Fruit fly (Drosophila melanogaster) whole organism, embryonic: Measurements from ENCODE around the gene CG13471.
A peak's percentile ranks its signal among the peaks of the same experiment; 100 is the strongest.

ENCODE experiments used
- Asciz ChIP-seq: fragments of 200-800 bp; sonication (Bioruptor generic); optimal IDR thresholded peaks from 2 replicates; lab custom pipeline; 2017; ENCODE audit warnings: missing biosample characterization, mild to moderate bottlenecking, missing genetic modification characterization, missing genetic modification reagents
- Awh ChIP-seq: fragments of 200-800 bp; sonication (Bioruptor generic); IDR thresholded peaks from 2 replicates; pipeline ENCODE4, ENCODE4 v1.3.6; 2022; ENCODE audit warnings: missing biosample characterization, missing genetic modification characterization
- B-H1 ChIP-seq: fragments of 200-800 bp; sonication (Bioruptor generic); IDR thresholded peaks from 3 replicates; pipeline ENCODE4 v1.3.6; 2022; ENCODE audit warnings: missing biosample characterization, missing genetic modification characterization
- CG10321 ChIP-seq: fragments of 200-800 bp; sonication (Bioruptor generic); IDR thresholded peaks from 2 replicates; pipeline ENCODE4 v1.3.6; 2022; ENCODE audit warnings: missing biosample characterization, missing genetic modification characterization
- CG10462 ChIP-seq: fragments of 200-800 bp; sonication (Bioruptor generic); optimal IDR thresholded peaks from 2 replicates; lab custom pipeline; 2016; ENCODE audit warnings: missing biosample characterization, missing genetic modification characterization
- CG12071 ChIP-seq: fragments of 200-800 bp; sonication (Bioruptor generic); optimal IDR thresholded peaks from 3 replicates; lab custom pipeline; 2018; ENCODE audit warnings: missing biosample characterization, mild to moderate bottlenecking, missing genetic modification characterization
- CG13424 ChIP-seq: fragments of 200-800 bp; sonication (Bioruptor generic); optimal IDR thresholded peaks from 2 replicates; lab custom pipeline; 2019; ENCODE audit warnings: missing biosample characterization, mild to moderate bottlenecking, missing genetic modification characterization, moderate library complexity
- CG14965 ChIP-seq: fragments of 200-800 bp; sonication (Bioruptor generic); optimal IDR thresholded peaks from 2 replicates; lab custom pipeline; 2016; ENCODE audit warnings: missing biosample characterization, missing genetic modification characterization, borderline replicate concordance
- CG15269 ChIP-seq: fragments of 200-800 bp; sonication (Bioruptor generic); optimal IDR thresholded peaks from 2 replicates; lab custom pipeline; 2018; ENCODE audit warnings: missing biosample characterization, mild to moderate bottlenecking, missing genetic modification characterization, moderate library complexity
- CG17328 ChIP-seq: fragments of 200-800 bp; sonication (Bioruptor generic); IDR thresholded peaks from 2 replicates; pipeline ENCODE4 v1.3.6; 2022; ENCODE audit warnings: missing biosample characterization, missing genetic modification characterization
- CG30431 ChIP-seq: fragments of 200-800 bp; sonication (Bioruptor generic); optimal IDR thresholded peaks from 2 replicates; lab custom pipeline; 2017; ENCODE audit warnings: missing biosample characterization, missing genetic modification characterization
- CG32767 ChIP-seq: fragments of 200-800 bp; sonication (Bioruptor generic); IDR thresholded peaks from 2 replicates; pipeline ENCODE4 v1.3.6; 2022; ENCODE audit warnings: missing biosample characterization, missing genetic modification characterization
- CG3847 ChIP-seq: fragments of 200-800 bp; sonication (Bioruptor generic); IDR thresholded peaks from 2 replicates; pipeline ENCODE4 v1.3.6; 2022; ENCODE audit warnings: missing biosample characterization, missing genetic modification characterization
- CG9727 ChIP-seq: fragments of 200-800 bp; sonication (Bioruptor generic); optimal IDR thresholded peaks from 3 replicates; lab custom pipeline; 2017; ENCODE audit warnings: missing biosample characterization, mild to moderate bottlenecking, missing genetic modification characterization
- CTCF ChIP-seq: fragments of 200-800 bp; sonication (Bioruptor generic); optimal IDR thresholded peaks from 2 replicates; lab custom pipeline; 2017; ENCODE audit warnings: missing biosample characterization, mild to moderate bottlenecking, missing genetic modification characterization, moderate library complexity
- CkIIα-i1 ChIP-seq: fragments of 200-800 bp; sonication (Bioruptor generic); IDR thresholded peaks from 2 replicates; pipeline ENCODE4 v1.3.6; 2022; ENCODE audit warnings: missing biosample characterization, missing genetic modification characterization
- H15 ChIP-seq: fragments of 200-800 bp; sonication (Bioruptor generic); IDR thresholded peaks from 3 replicates; pipeline ENCODE4 v1.3.6; 2022; ENCODE audit warnings: missing biosample characterization, missing genetic modification characterization
- HLH3B ChIP-seq: fragments of 200-800 bp; sonication (Bioruptor generic); IDR thresholded peaks from 2 replicates; pipeline ENCODE4 v1.3.6; 2022; ENCODE audit warnings: missing biosample characterization, missing genetic modification characterization
- HLHmδ ChIP-seq: fragments of 200-800 bp; sonication (Bioruptor generic); optimal IDR thresholded peaks from 2 replicates; lab custom pipeline; 2018; ENCODE audit warnings: missing biosample characterization, mild to moderate bottlenecking, missing genetic modification characterization, moderate library complexity
- Jarid2 ChIP-seq: fragments of 200-800 bp; sonication (Bioruptor generic); optimal IDR thresholded peaks from 3 replicates; lab custom pipeline; 2017; ENCODE audit warnings: mild to moderate bottlenecking, missing biosample characterization, missing genetic modification reagents, missing genetic modification characterization
- Myb ChIP-seq: fragments of 200-800 bp; sonication (Bioruptor generic); optimal IDR thresholded peaks from 2 replicates; lab custom pipeline; 2016; ENCODE audit warnings: missing biosample characterization, missing genetic modification characterization
- Oaz ChIP-seq: fragments of 200-800 bp; sonication (Bioruptor generic); IDR thresholded peaks from 2 replicates; pipeline ENCODE4 v1.3.6; 2022; ENCODE audit warnings: missing biosample characterization, missing genetic modification characterization
- Tbp ChIP-seq: fragments of >200 bp; optimal IDR thresholded peaks from 2 replicates; lab custom pipeline; 2018; ENCODE audit warnings: missing biosample characterization, missing genetic modification characterization
- Xbp1 ChIP-seq: fragments of 200-800 bp; sonication (Bioruptor generic); optimal IDR thresholded peaks from 3 replicates; lab custom pipeline; 2016; ENCODE audit warnings: missing biosample characterization, mild to moderate bottlenecking, missing genetic modification characterization
- abd-A ChIP-seq: fragments of 200-800 bp; sonication (Bioruptor generic); optimal IDR thresholded peaks from 3 replicates; lab custom pipeline; 2019; ENCODE audit warnings: missing biosample characterization, mild to moderate bottlenecking, missing genetic modification characterization, moderate library complexity
- ap ChIP-seq: fragments of 200-800 bp; sonication (Bioruptor generic); IDR thresholded peaks from 2 replicates; pipeline ENCODE4 v1.3.6; 2022; ENCODE audit warnings: missing biosample characterization, missing genetic modification characterization
- btn ChIP-seq: fragments of 200-800 bp; sonication (Bioruptor generic); optimal IDR thresholded peaks from 2 replicates; lab custom pipeline; 2016; ENCODE audit warnings: missing biosample characterization, missing genetic modification characterization
- chm ChIP-seq: fragments of 200-800 bp; sonication (Bioruptor generic); IDR thresholded peaks from 2 replicates; pipeline ENCODE4 v1.3.6; 2022; ENCODE audit warnings: missing biosample characterization, missing genetic modification characterization
- cwo ChIP-seq: fragments of 200-800 bp; sonication (Bioruptor generic); optimal IDR thresholded peaks from 3 replicates; lab custom pipeline; 2017; ENCODE audit warnings: missing biosample characterization, missing genetic modification characterization, mild to moderate bottlenecking, moderate library complexity, missing genetic modification reagents
- da ChIP-seq: fragments of 200-800 bp; sonication (Bioruptor generic); optimal IDR thresholded peaks from 2 replicates; lab custom pipeline; 2016; ENCODE audit warnings: missing biosample characterization, missing genetic modification characterization
- dmrt11E ChIP-seq: fragments of 200-800 bp; sonication (Bioruptor generic); optimal IDR thresholded peaks from 3 replicates; lab custom pipeline; 2018; ENCODE audit warnings: missing biosample characterization, mild to moderate bottlenecking, missing genetic modification characterization, moderate library complexity
- fd96Cb ChIP-seq: fragments of 200-800 bp; sonication (Bioruptor generic); optimal IDR thresholded peaks from 2 replicates; lab custom pipeline; 2018; ENCODE audit warnings: missing biosample characterization, mild to moderate bottlenecking, missing genetic modification characterization, moderate library complexity
- fru ChIP-seq: fragments of >200 bp; optimal IDR thresholded peaks from 2 replicates; lab custom pipeline; 2017
- fu2 ChIP-seq: fragments of 200-800 bp; sonication (Bioruptor generic); optimal IDR thresholded peaks from 2 replicates; lab custom pipeline; 2016; ENCODE audit warnings: missing biosample characterization, missing genetic modification characterization
- grau ChIP-seq: fragments of 200-800 bp; optimal IDR thresholded peaks from 3 replicates; lab custom pipeline; 2019; ENCODE audit warnings: missing biosample characterization, mild to moderate bottlenecking, missing genetic modification characterization, moderate library complexity
- kay ChIP-seq: fragments of 200-800 bp; sonication (Bioruptor generic); optimal IDR thresholded peaks from 2 replicates; lab custom pipeline; 2016; ENCODE audit warnings: missing biosample characterization, missing genetic modification characterization
- lola ChIP-seq, 3 experiments: fragments of >200 bp in 2 of 3; fragments of 200-800 bp in 1 of 3; sonication (Bioruptor generic) in 1 of 3; optimal IDR thresholded peaks; 2 replicates each; lab custom pipeline; 2017 to 2019; ENCODE audit warnings: missing biosample characterization in 3 of 3, missing genetic modification characterization in 3 of 3, mild to moderate bottlenecking in 1 of 3, moderate library complexity in 1 of 3
- lov ChIP-seq, 2 experiments: fragments of 200-800 bp in 1 of 2; fragments of >200 bp in 1 of 2; sonication (Bioruptor generic) in 1 of 2; IDR thresholded peaks in 1 of 2; optimal IDR thresholded peaks in 1 of 2; 2 replicates in 1 of 2; 3 replicates in 1 of 2; pipeline versions ENCODE4 v1.3.6 to Lab custom; 2017 to 2022; ENCODE audit warnings: missing biosample characterization in 1 of 2, missing genetic modification characterization in 1 of 2
- maf-S ChIP-seq: fragments of 200-800 bp; sonication (Bioruptor generic); optimal IDR thresholded peaks from 2 replicates; lab custom pipeline; 2016; ENCODE audit warnings: missing biosample characterization, missing genetic modification characterization
- pita ChIP-seq: fragments of 200-800 bp; sonication (Bioruptor generic); optimal IDR thresholded peaks from 2 replicates; lab custom pipeline; 2017; ENCODE audit warnings: missing biosample characterization, mild to moderate bottlenecking, missing genetic modification characterization
- psq ChIP-seq: fragments of 200-800 bp; sonication (Bioruptor generic); optimal IDR thresholded peaks from 2 replicates; lab custom pipeline; 2017; ENCODE audit warnings: missing biosample characterization, missing genetic modification characterization
- sqz ChIP-seq: fragments of 200-800 bp; sonication (Bioruptor generic); optimal IDR thresholded peaks from 3 replicates; lab custom pipeline; 2018; ENCODE audit warnings: missing biosample characterization, mild to moderate bottlenecking, missing genetic modification characterization
- tin ChIP-seq: fragments of 200-800 bp; sonication (Bioruptor generic); optimal IDR thresholded peaks from 3 replicates; lab custom pipeline; 2016; ENCODE audit warnings: missing biosample characterization, missing genetic modification characterization
- tio ChIP-seq: fragments of 200-800 bp; sonication (Bioruptor generic); optimal IDR thresholded peaks from 2 replicates; lab custom pipeline; 2017; ENCODE audit warnings: missing biosample characterization, missing genetic modification characterization, inconsistent platforms
- trh ChIP-seq: fragments of 200-800 bp; sonication (Bioruptor generic); optimal IDR thresholded peaks from 2 replicates; lab custom pipeline; 2016; ENCODE audit warnings: missing biosample characterization, missing genetic modification characterization
- twi ChIP-seq: fragments of 200-800 bp; optimal IDR thresholded peaks from 2 replicates; lab custom pipeline; 2019; ENCODE audit warnings: missing biosample characterization, mild to moderate bottlenecking, missing genetic modification characterization, moderate library complexity
- tx ChIP-seq: fragments of 200-800 bp; sonication (Bioruptor generic); optimal IDR thresholded peaks from 2 replicates; lab custom pipeline; 2016; ENCODE audit warnings: missing biosample characterization, missing genetic modification characterization
- unc-4 ChIP-seq: fragments of 200-800 bp; sonication (Bioruptor generic); IDR thresholded peaks from 2 replicates; pipeline ENCODE4 v1.3.6; 2022; ENCODE audit warnings: missing biosample characterization, missing genetic modification characterization; ENCODE audit not compliant: partially characterized antibody
- wek ChIP-seq: fragments of 200-800 bp; sonication (Bioruptor generic); optimal IDR thresholded peaks from 3 replicates; lab custom pipeline; 2018; ENCODE audit warnings: missing biosample characterization, mild to moderate bottlenecking, missing genetic modification characterization, moderate library complexity

The CG13471 gene

dm6 chr3L:14781082-14781862, 48.0 kb upstream of the CG13471 start (continued):
- TF ChIP-seq CG3847 (GFP tag; lab: Robert Waterston, UW) (no peak), CG14965 (GFP tag; lab: Kevin White, UChicago) (no peak), CG12071 (GFP tag; lab: Kevin White, UChicago) (peak; percentile 75), grau (tag; lab: Kevin White, UChicago) (peak; percentile 65), Asciz (GFP tag; lab: Kevin White, UChicago) (peak; percentile 71), fru (lab: Kevin White, UChicago) (no peak), Myb (GFP tag; lab: Kevin White, UChicago) (peak; percentile 8), cwo (GFP tag; lab: Kevin White, UChicago) (peak; percentile 99), da (GFP tag; lab: Kevin White, UChicago) (peak; percentile 39), CG9727 (GFP tag; lab: Kevin White, UChicago) (peak; percentile 86), CG17328 (GFP tag; lab: Robert Waterston, UW) (peak; percentile 35), abd-A (peak; percentile 98), CG10321 (GFP tag; lab: Robert Waterston, UW) (no peak), fu2 (peak; percentile 7), Jarid2 (GFP tag; lab: Kevin White, UChicago) (peak; percentile 33), fd96Cb (peak; percentile 81), pita (GFP tag; lab: Kevin White, UChicago) (no peak), twi (tag; lab: Kevin White, UChicago) (peak; percentile 69), B-H1 (GFP tag; lab: Robert Waterston, UW) (peak; percentile 11; the same call in 1 of the 3 replicates), H15 (GFP tag; lab: Robert Waterston, UW) (0 out of 3 replicates have a peak, but pooled peaks have one; percentile 6), sqz (peak; percentile 85), dmrt11E (tag; lab: Kevin White, UChicago) (peak; percentile 63), chm (peak; percentile 66; the same call in 1 of the 2 replicates), tio (peak; percentile 63), CTCF (GFP tag; lab: Kevin White, UChicago) (peak; percentile 8), CG13424 (tag; lab: Kevin White, UChicago) (peak; percentile 76), Awh (GFP tag; lab: Robert Waterston, UW) (peak; percentile 13; the same call in 1 of the 2 replicates), CkIIα-i1 (GFP tag; lab: Robert Waterston, UW) (no peak), unc-4 (GFP tag; lab: Robert Waterston, UW) (peak; percentile 56), HLH3B (GFP tag; lab: Robert Waterston, UW) (no peak; the same call in 1 of the 2 replicates), kay (GFP tag; lab: Kevin White, UChicago) (peak; percentile 13), tin (peak; percentile 50), lov (optimal IDR thresholded peaks at IDR 0.05; lab: Kevin White, UChicago) (no peak), lov (GFP tag; IDR thresholded peaks at IDR 0.05; lab: Robert Waterston, UW) (no peak; the same call in 2 of the 3 replicates), CG10462 (GFP tag; lab: Kevin White, UChicago) (peak; percentile 21), maf-S (GFP tag; lab: Kevin White, UChicago) (peak; percentile 28), Xbp1 (GFP tag; lab: Kevin White, UChicago) (peak; percentile 62), CG30431 (GFP tag; lab: Kevin White, UChicago) (peak; percentile 55), tx (peak; percentile 15), trh (GFP tag; lab: Kevin White, UChicago) (peak; percentile 45), Oaz (GFP tag; lab: Robert Waterston, UW) (no peak), wek (GFP tag; lab: Kevin White, UChicago) (peak; percentile 79), Tbp (no peak), CG32767 (GFP tag; lab: Robert Waterston, UW) (peak; percentile 76), HLHmδ (GFP tag; lab: Kevin White, UChicago) (peak; percentile 46), psq (GFP tag; lab: Kevin White, UChicago) (no peak), lola (GFP tag; optimal IDR thresholded peaks at IDR 0.05; lab: Kevin White, UChicago) (peak in 1 of 3 experiments; percentile 67), CG15269 (peak; percentile 76), ap (GFP tag; lab: Robert Waterston, UW) (no peak), btn (no peak)
